Worm (Caenorhabditis elegans): ENCODE results near the gene rnf-121.

ce11 chrIII:4168665-4169064 is 2.1 kb downstream of the rnf-121 start, which contains the start of gene ccdc-55:
- TF ChIP-seq dao-5 (tag; optimal IDR thresholded peaks at IDR 0.05) (no peak), him-1 (tag; optimal IDR thresholded peaks at IDR 0.05) (no peak), W03F9.2 (tag; optimal IDR thresholded peaks at IDR 0.05) (no peak)

Measured in whole organism, L4/young adult.